Fruit fly (Drosophila melanogaster) whole organism: Measurements from ENCODE around the gene hop.

Source experiments
- CG8478 ChIP-seq: fragments of >200 bp; optimal IDR thresholded peaks from 2 replicates; lab custom pipeline; 2018; ENCODE audit warnings: inconsistent platforms
- Dll ChIP-seq: fragments of >200 bp; optimal IDR thresholded peaks from 2 replicates; lab custom pipeline; 2017
- EcR ChIP-seq, 2 experiments: fragments of >200 bp; optimal IDR thresholded peaks; 2 replicates each; lab custom pipeline; 2017; ENCODE audit warnings: missing biosample characterization in 2 of 2, missing genetic modification characterization in 2 of 2, missing genetic modification reagents in 2 of 2
- pan ChIP-seq: fragments of >200 bp; optimal IDR thresholded peaks from 2 replicates; lab custom pipeline; 2017
- psq ChIP-seq: fragments of >200 bp; optimal IDR thresholded peaks from 2 replicates; lab custom pipeline; 2017
- usp ChIP-seq: fragments of >200 bp; optimal IDR thresholded peaks from 2 replicates; lab custom pipeline; 2017; ENCODE audit warnings: missing biosample characterization, missing genetic modification characterization, mixed read lengths

Gene hop

dm6 chrX:11359081-11359481, 8.8 kb downstream of the hop start, which contains the start of gene Pa1:
Pa1 (plus strand) TSS chrX:11359236.
- TF ChIP-seq usp (no peak), psq (no peak), pan (lab: Kevin White, UChicago) (no peak), CG8478 (lab: Kevin White, UChicago) (no peak), Dll (no peak), EcR (GFP tag; optimal IDR thresholded peaks at IDR 0.05; lab: Kevin White, UChicago) (no peak)

dm6 chrX:11356648-11357047, 11.2 kb downstream of the hop start:
- TF ChIP-seq psq (no peak), usp (no peak), EcR (GFP tag; optimal IDR thresholded peaks at IDR 0.05; lab: Kevin White, UChicago) (no peak), pan (lab: Kevin White, UChicago) (no peak), CG8478 (lab: Kevin White, UChicago) (no peak), Dll (no peak)

- TF ChIP-seq EcR (GFP tag; optimal IDR thresholded peaks at IDR 0.05; lab: Kevin White, UChicago) (no peak), psq (no peak), usp (no peak), pan (lab: Kevin White, UChicago) (no peak), Dll (no peak), CG8478 (lab: Kevin White, UChicago) (no peak)
Measured at dm6 chrX:11355708-11356174, 12.2 kb downstream of the hop start, which contains the start of gene dsh. dsh (plus strand) TSS chrX:11355881.

dm6 chrX:11351351-11351750, 16.5 kb downstream of the hop start:
- TF ChIP-seq pan (lab: Kevin White, UChicago) (no peak), EcR (GFP tag; optimal IDR thresholded peaks at IDR 0.05; lab: Kevin White, UChicago) (no peak), usp (no peak), Dll (no peak), CG8478 (lab: Kevin White, UChicago) (no peak), psq (no peak)

DNA sequence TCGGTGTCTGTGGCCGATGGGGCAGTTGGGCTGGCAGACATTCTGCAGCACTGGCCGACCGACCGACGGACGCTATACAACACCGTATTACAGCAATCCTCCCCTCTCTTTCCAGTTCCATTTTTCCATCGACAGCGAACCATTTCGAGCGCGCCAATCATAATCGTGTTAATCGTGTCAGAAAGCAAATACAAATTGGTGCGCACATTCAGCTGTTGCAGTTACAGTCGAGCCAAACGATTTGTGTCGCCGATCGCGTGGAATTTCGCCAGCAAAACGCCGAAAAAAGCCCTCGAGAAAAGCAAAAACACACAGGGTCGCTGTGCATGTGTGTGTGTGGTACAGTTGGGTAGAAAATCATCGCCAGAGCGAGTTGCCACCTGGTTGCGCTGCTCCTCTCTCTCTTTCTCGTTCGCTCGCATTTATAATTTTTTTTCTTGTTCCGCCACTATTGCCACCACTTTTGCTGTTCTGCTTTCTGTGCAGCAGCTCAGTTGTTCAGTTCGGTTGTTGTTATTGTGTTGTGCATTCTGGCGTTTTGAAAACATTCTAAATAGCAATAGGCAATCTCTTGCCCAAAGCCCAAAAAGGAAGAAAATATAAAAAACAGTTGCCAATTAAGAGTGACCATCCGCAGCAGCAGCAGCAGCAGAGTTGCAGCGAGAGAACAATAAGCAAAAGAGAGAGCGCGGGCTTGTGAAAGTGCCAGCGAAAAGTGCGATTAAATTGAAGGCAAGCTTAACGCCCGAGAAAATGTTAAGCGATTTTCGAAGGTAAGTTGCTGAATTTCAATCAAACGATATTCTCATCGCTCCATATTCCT, 17.2 kb downstream of the hop start, which contains the start of gene CG1737:
Gene CG1737 (plus strand): TSS at position 104 of the 823 bp plus-strand sequence.
- TF ChIP-seq EcR (GFP tag; optimal IDR thresholded peaks at IDR 0.05; lab: Kevin White, UChicago) (no peak), Dll (no peak), usp (no peak), CG8478 (lab: Kevin White, UChicago) (no peak), psq (no peak), pan (lab: Kevin White, UChicago) (no peak)

DNA sequence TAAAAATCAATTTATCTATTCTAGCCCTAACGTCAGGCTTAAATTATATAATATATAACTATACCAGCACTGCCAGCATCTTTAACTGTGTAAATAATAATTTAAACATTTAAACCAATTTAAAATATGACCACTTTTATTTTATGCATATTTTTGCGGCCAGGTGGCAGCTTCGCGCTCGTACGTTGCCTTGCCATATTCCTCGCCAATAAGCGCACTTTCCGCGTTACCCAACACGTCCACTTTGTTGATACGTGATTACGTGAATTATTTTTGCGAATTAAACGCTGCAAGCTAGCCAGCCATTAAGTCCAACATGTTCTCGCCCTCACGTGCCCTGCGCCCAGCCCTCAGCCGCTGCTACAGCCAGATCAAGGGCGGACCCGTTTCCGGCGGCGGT, 18.1 kb downstream of the hop start, which contains the start of gene NdufV3:
Gene NdufV3 (plus strand): TSS at position 219 of the 400 bp plus-strand sequence.
- no peak for TF ChIP-seq psq
- TF ChIP-seq CG8478 (lab: Kevin White, UChicago), result no peak
- no peak for TF ChIP-seq EcR (GFP tag; optimal IDR thresholded peaks at IDR 0.05; lab: Kevin White, UChicago)
- TF ChIP-seq usp, result no peak
- TF ChIP-seq Dll, result no peak
- TF ChIP-seq pan (lab: Kevin White, UChicago), result no peak

DNA sequence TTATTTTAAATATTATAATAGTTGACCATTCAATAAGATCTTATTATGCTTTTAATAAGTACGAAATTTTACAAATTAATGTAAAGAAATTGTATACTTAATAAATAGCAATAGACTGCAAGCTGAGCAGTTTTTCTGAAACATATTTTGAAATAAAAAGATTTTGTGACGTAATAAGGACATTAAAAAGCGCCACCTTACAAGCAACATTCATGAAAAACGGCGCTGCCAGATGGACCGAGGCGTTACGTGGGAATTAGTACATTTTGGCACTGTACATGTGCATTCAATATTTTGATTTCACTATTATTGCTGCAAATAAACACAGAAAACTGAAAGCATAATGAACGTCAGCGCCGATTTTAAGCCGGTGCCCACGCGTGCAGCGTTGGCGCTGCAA, 19.1 kb downstream of the hop start, which contains the start of gene CG1738:
Gene CG1738 (plus strand): TSS at position 221 of the 400 bp plus-strand sequence.
- TF ChIP-seq pan (lab: Kevin White, UChicago) (no peak), psq (no peak), CG8478 (lab: Kevin White, UChicago) (no peak), Dll (no peak), EcR (GFP tag; optimal IDR thresholded peaks at IDR 0.05; lab: Kevin White, UChicago) (no peak), usp (no peak)

- no peak for TF ChIP-seq pan (lab: Kevin White, UChicago)
- TF ChIP-seq Dll, result no peak
- TF ChIP-seq EcR (GFP tag; optimal IDR thresholded peaks at IDR 0.05; lab: Kevin White, UChicago), result no peak
- TF ChIP-seq CG8478 (lab: Kevin White, UChicago), result no peak
- TF ChIP-seq usp, result no peak
- no peak for TF ChIP-seq psq
Measured at dm6 chrX:11347809-11348208, 20.1 kb downstream of the hop start, which contains the start of the genes GCS1 and CG11756. GCS1 (minus strand) TSS chrX:11348001. CG11756 (plus strand) TSS chrX:11348120.

DNA sequence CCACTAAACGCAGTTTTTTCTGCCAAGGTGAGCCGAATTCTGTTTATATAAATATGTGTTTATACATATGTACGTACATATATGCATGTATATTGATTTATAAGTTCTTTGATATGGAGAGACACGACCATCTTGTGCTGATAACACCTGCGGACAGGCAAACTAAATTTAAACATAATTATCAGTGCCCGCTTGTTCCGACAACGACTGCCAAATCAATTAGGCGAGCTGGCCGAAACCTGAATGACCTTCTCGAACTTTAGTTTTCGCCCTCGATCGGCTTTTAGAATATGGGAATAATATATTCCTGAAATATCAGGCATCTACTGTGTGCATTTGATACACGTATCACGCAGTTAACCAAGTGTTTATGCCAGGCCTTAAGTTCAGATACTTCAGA, 25.1 kb downstream of the hop start:
- TF ChIP-seq usp (no peak), Dll (no peak), CG8478 (lab: Kevin White, UChicago) (no peak), psq (no peak), EcR (GFP tag; optimal IDR thresholded peaks at IDR 0.05; lab: Kevin White, UChicago) (no peak), pan (lab: Kevin White, UChicago) (no peak)

DNA sequence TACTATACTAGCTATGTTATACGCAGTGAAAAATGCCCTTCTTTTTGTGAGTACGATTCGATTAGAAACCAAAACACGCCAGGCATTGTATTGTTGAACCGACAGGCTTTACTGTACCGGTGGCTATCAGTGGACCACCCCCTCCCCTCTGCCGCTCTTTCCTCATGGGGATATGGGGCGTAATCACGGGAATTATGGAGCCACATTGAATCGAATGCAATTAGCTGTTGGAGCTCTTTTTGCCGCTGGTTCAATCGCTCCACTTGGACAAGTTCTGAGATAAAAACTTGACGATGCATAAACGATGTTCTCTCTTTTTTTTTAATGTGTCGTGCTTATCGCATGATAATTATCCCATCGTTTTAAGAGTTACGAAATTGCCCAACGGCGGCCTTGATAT, 25.7 kb downstream of the hop start:
- no peak for TF ChIP-seq usp
- TF ChIP-seq Dll, result no peak
- TF ChIP-seq pan (lab: Kevin White, UChicago), result no peak
- TF ChIP-seq CG8478 (lab: Kevin White, UChicago), result no peak
- TF ChIP-seq psq, result no peak
- TF ChIP-seq EcR (GFP tag; optimal IDR thresholded peaks at IDR 0.05; lab: Kevin White, UChicago), result no peak

dm6 chrX:11340719-11341322, 27.1 kb downstream of the hop start:
- no peak for TF ChIP-seq usp
- no peak for TF ChIP-seq pan (lab: Kevin White, UChicago)
- no peak for TF ChIP-seq Dll
- no peak for TF ChIP-seq EcR (GFP tag; optimal IDR thresholded peaks at IDR 0.05; lab: Kevin White, UChicago)
- TF ChIP-seq CG8478 (lab: Kevin White, UChicago), result no peak
- TF ChIP-seq psq, result no peak
